Worm (Caenorhabditis elegans): Measurements from ENCODE around the gene twk-16.
A peak's percentile ranks its signal among the peaks of the same experiment; 100 is the strongest.

The twk-16 gene

ce11 chrX:3112946-3113427 lies 32.1 kb downstream of the twk-16 start, which contains the start of gene gpd-3:
Gene gpd-3, minus strand, starts transcription at chrX:3113341.
- TF ChIP-seq pha-4 (GFP tag; IDR thresholded peaks at IDR 0.05) (no peak; the same call in 1 of the 2 replicates), pha-4 (tag; optimal IDR thresholded peaks at IDR 0.05) (no peak), zag-1 (tag; optimal IDR thresholded peaks at IDR 0.05) (no peak), ama-1 (optimal IDR thresholded peaks at IDR 0.05) (peak; percentile 92), nhr-102 (tag; optimal IDR thresholded peaks at IDR 0.05) (peak; percentile 23), egl-27 (tag; optimal IDR thresholded peaks at IDR 0.05) (no peak), cey-2 (tag; optimal IDR thresholded peaks at IDR 0.05; ENCODE audit: borderline replicate concordance, insufficient read depth) (no peak), mdl-1 (tag; optimal IDR thresholded peaks at IDR 0.05) (no peak), mes-2 (tag; optimal IDR thresholded peaks at IDR 0.05; ENCODE audit: poor library complexity, severe bottlenecking) (no peak), F49E8.2 (tag; optimal IDR thresholded peaks at IDR 0.05; ENCODE audit: borderline replicate concordance) (no peak), T20F7.1 (GFP tag; optimal IDR thresholded peaks at IDR 0.05) (no peak), lin-13 (GFP tag; optimal IDR thresholded peaks at IDR 0.05) (no peak), php-3 (GFP tag; IDR thresholded peaks at IDR 0.05) (no peak), nhr-111 (GFP tag; optimal IDR thresholded peaks at IDR 0.05) (no peak), hif-1 (tag; optimal IDR thresholded peaks at IDR 0.05) (no peak), arid-1 (GFP tag; conservative IDR thresholded peaks at IDR 0.05) (peak; percentile 27; the same call in 1 of the 2 replicates), lin-39 (tag; optimal IDR thresholded peaks at IDR 0.05) (no peak), dve-1 (tag; optimal IDR thresholded peaks at IDR 0.05; ENCODE audit: insufficient read depth) (no peak), unc-130 (GFP tag; optimal IDR thresholded peaks at IDR 0.05) (no peak), ceh-62 (tag; optimal IDR thresholded peaks at IDR 0.05) (no peak), D1046.2 (GFP tag; IDR thresholded peaks at IDR 0.05) (no peak), aha-1 (tag) (peak; percentile 60), nhr-77 (tag; optimal IDR thresholded peaks at IDR 0.05) (no peak), lin-38 (GFP tag; IDR thresholded peaks at IDR 0.05) (peak; percentile 43), dmd-8 (GFP tag; IDR thresholded peaks at IDR 0.05) (peak; percentile 27; the same call in 1 of the 2 replicates), skn-1 (tag; optimal IDR thresholded peaks at IDR 0.05) (no peak), set-16 (GFP tag; IDR thresholded peaks at IDR 0.05) (no peak), nhr-25 (tag; optimal IDR thresholded peaks at IDR 0.05; ENCODE audit: borderline replicate concordance, insufficient read depth) (no peak), ctbp-1 (GFP tag; IDR thresholded peaks at IDR 0.05) (no peak), nhr-10 (tag; optimal IDR thresholded peaks at IDR 0.05) (no peak), nhr-237 (tag; optimal IDR thresholded peaks at IDR 0.05) (no peak), egl-43 (GFP tag; IDR thresholded peaks at IDR 0.05) (0 out of 2 replicates have a peak, but pooled peaks have one; percentile 59), lin-1 (GFP tag; IDR thresholded peaks at IDR 0.05) (no peak), zfp-3 (GFP tag; conservative IDR thresholded peaks at IDR 0.05) (peak; percentile 89), zfp-2 (tag; optimal IDR thresholded peaks at IDR 0.05) (no peak), hlh-11 (tag; optimal IDR thresholded peaks at IDR 0.05) (no peak), mdt-29 (GFP tag; IDR thresholded peaks at IDR 0.05) (no peak; the same call in 1 of the 2 replicates), aly-2 (tag; optimal IDR thresholded peaks at IDR 0.05) (no peak), duxl-1 (tag; optimal IDR thresholded peaks at IDR 0.05; ENCODE audit: poor library complexity) (no peak), daf-16 (GFP tag; optimal IDR thresholded peaks at IDR 0.05) (no peak), daf-16 (tag; optimal IDR thresholded peaks at IDR 0.05) (peak; percentile 41), T26A8.4 (GFP tag; IDR thresholded peaks at IDR 0.05) (peak; percentile 75), lin-29 (GFP tag; IDR thresholded peaks at IDR 0.05) (0 out of 2 replicates have a peak, but pooled peaks have one; percentile 27), ZK546.5 (tag; optimal IDR thresholded peaks at IDR 0.05) (no peak), ztf-7 (tag; optimal IDR thresholded peaks at IDR 0.05) (no peak), tra-1 (GFP tag; IDR thresholded peaks at IDR 0.05) (peak; percentile 34; the same call in 1 of the 2 replicates), daf-19 (GFP tag; conservative IDR thresholded peaks at IDR 0.05) (no peak), ceh-32 (tag; optimal IDR thresholded peaks at IDR 0.05; ENCODE audit: poor library complexity) (no peak), pqm-1 (tag; optimal IDR thresholded peaks at IDR 0.05) (no peak), spr-1 (tag; optimal IDR thresholded peaks at IDR 0.05) (no peak), ceh-44 (GFP tag; IDR thresholded peaks at IDR 0.05) (no peak)
